Worm (Caenorhabditis elegans): ENCODE data around the gene clec-208.

ce11 chrV:2146795-2147194 lies 49.0 kb downstream of the clec-208 start, which contains the start of gene srbc-20:
- TF ChIP-seq lin-35 (GFP tag; optimal IDR thresholded peaks at IDR 0.05) = no peak
- no peak for TF ChIP-seq F37B4.10 (GFP tag; IDR thresholded peaks at IDR 0.05)
- no peak for TF ChIP-seq nhr-90 (tag; optimal IDR thresholded peaks at IDR 0.05)

All from whole organism, young adult.